Worm (Caenorhabditis elegans) whole organism, L3 larva: Measurements from ENCODE around the gene twk-44.

Experiments used
- pha-4 ChIP-seq: fragments of 150-350 bp; optimal IDR thresholded peaks from 2 replicates; lab custom pipeline; 2014; ENCODE audit warnings: missing biosample characterization, missing genetic modification reagents, missing genetic modification characterization
- zag-1 ChIP-seq: fragments of 150-350 bp; optimal IDR thresholded peaks from 2 replicates; lab custom pipeline; 2014; ENCODE audit warnings: missing biosample characterization, missing genetic modification characterization

DNA sequence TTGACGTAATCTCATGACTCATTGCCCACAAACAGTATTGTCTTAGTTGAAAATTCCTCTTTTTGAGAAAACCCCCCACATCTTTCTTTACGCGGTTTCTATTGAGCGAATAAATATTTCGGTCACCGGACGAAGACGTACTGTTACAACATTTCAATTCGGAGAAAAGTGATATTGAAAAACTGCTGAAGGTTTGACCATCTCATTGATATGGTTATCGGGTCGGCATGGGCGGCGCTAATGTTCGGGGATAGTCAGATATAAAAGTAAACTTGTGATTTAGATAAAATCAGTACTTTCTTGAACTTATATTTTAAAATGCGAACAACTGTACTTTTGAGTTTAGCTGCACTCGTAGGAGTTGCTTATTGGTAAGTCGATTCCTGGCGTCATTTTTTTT is 20.3 kb upstream of the twk-44 start, which contains the start of gene T04F8.8:
- TF ChIP-seq zag-1 (tag; lab: Kevin White, UChicago) (no peak), pha-4 (no peak)
